Fruit fly (Drosophila melanogaster) whole organism, prepupa: ENCODE measurements around the gene PPYR1.

ENCODE experiments used
- Blimp-1 ChIP-seq: fragments of 200-800 bp; sonication (Bioruptor generic); optimal IDR thresholded peaks from 3 replicates; lab custom pipeline; 2017; ENCODE audit warnings: missing biosample characterization, missing genetic modification characterization, mild to moderate bottlenecking, moderate library complexity, missing genetic modification reagents
- CG10631 ChIP-seq: fragments of 200-800 bp; sonication (Bioruptor generic); optimal IDR thresholded peaks from 2 replicates; lab custom pipeline; 2016; ENCODE audit warnings: missing biosample characterization, missing genetic modification characterization
- CG11294 ChIP-seq: fragments of 200-800 bp; sonication (Bioruptor generic); IDR thresholded peaks from 2 replicates; pipeline ENCODE4 v1.3.6; 2022; ENCODE audit warnings: missing biosample characterization, missing genetic modification characterization
- CG11902 ChIP-seq: fragments of 200-800 bp; sonication (Bioruptor generic); optimal IDR thresholded peaks from 3 replicates; lab custom pipeline; 2016; ENCODE audit warnings: missing biosample characterization, missing genetic modification characterization
- CG16779 ChIP-seq: fragments of 200-800 bp; sonication (Bioruptor generic); optimal IDR thresholded peaks from 3 replicates; lab custom pipeline; 2017; ENCODE audit warnings: missing biosample characterization, mild to moderate bottlenecking, missing genetic modification characterization
- CG34406 ChIP-seq: fragments of 200-800 bp; sonication (Bioruptor generic); optimal IDR thresholded peaks from 3 replicates; lab custom pipeline; 2016; ENCODE audit warnings: missing biosample characterization, missing genetic modification characterization
- CG4318 ChIP-seq: fragments of 200-800 bp; sonication (Bioruptor generic); optimal IDR thresholded peaks from 3 replicates; lab custom pipeline; 2017; ENCODE audit warnings: missing biosample characterization, mild to moderate bottlenecking, missing genetic modification characterization
- Eip78C ChIP-seq: fragments of 200-800 bp; sonication (Bioruptor generic); peaks from one replicate; lab custom pipeline; 2016; ENCODE audit warnings: missing biosample characterization, missing genetic modification characterization
- Ets21C ChIP-seq: fragments of 200-800 bp; sonication (Bioruptor generic); optimal IDR thresholded peaks from 3 replicates; lab custom pipeline; 2016; ENCODE audit warnings: missing biosample characterization, missing genetic modification characterization
- Ets96B ChIP-seq: fragments of 200-800 bp; optimal IDR thresholded peaks from 2 replicates; lab custom pipeline; 2019; ENCODE audit warnings: missing biosample characterization, mild to moderate bottlenecking, missing genetic modification characterization, moderate library complexity
- Hr39 ChIP-seq: fragments of 200-800 bp; sonication (Bioruptor generic); optimal IDR thresholded peaks from 2 replicates; lab custom pipeline; 2016; ENCODE audit warnings: missing biosample characterization, missing genetic modification characterization
- Hr4 ChIP-seq: fragments of 200-800 bp; sonication (Bioruptor generic); optimal IDR thresholded peaks from 3 replicates; lab custom pipeline; 2016; ENCODE audit warnings: missing biosample characterization, missing genetic modification characterization
- Smox ChIP-seq: fragments of 200-800 bp; sonication (Bioruptor generic); optimal IDR thresholded peaks from 3 replicates; lab custom pipeline; 2016; ENCODE audit warnings: missing biosample characterization, missing genetic modification characterization
- dac ChIP-seq: fragments of 200-800 bp; sonication (Bioruptor generic); optimal IDR thresholded peaks from 2 replicates; lab custom pipeline; 2017; ENCODE audit warnings: missing biosample characterization, mild to moderate bottlenecking, missing genetic modification characterization
- net ChIP-seq: fragments of 200-800 bp; sonication (Bioruptor generic); optimal IDR thresholded peaks from 3 replicates; lab custom pipeline; 2016; ENCODE audit warnings: missing biosample characterization, missing genetic modification characterization
- spab ChIP-seq: fragments of 200-800 bp; sonication (Bioruptor generic); optimal IDR thresholded peaks from 2 replicates; lab custom pipeline; 2017; ENCODE audit warnings: missing biosample characterization, mild to moderate bottlenecking, missing genetic modification characterization, missing genetic modification reagents
- ss ChIP-seq, 2 experiments: fragments of 200-800 bp; sonication (Bioruptor generic); optimal IDR thresholded peaks; 2 replicates in 1 of 2; 3 replicates in 1 of 2; lab custom pipeline; 2017 to 2018; ENCODE audit warnings: mild to moderate bottlenecking in 2 of 2, missing biosample characterization in 2 of 2, missing genetic modification characterization in 2 of 2, moderate library complexity in 1 of 2
- svp ChIP-seq: fragments of 200-800 bp; sonication (Bioruptor generic); peaks from one replicate; lab custom pipeline; 2016; ENCODE audit warnings: missing biosample characterization, missing genetic modification characterization

The PPYR1 gene

DNA sequence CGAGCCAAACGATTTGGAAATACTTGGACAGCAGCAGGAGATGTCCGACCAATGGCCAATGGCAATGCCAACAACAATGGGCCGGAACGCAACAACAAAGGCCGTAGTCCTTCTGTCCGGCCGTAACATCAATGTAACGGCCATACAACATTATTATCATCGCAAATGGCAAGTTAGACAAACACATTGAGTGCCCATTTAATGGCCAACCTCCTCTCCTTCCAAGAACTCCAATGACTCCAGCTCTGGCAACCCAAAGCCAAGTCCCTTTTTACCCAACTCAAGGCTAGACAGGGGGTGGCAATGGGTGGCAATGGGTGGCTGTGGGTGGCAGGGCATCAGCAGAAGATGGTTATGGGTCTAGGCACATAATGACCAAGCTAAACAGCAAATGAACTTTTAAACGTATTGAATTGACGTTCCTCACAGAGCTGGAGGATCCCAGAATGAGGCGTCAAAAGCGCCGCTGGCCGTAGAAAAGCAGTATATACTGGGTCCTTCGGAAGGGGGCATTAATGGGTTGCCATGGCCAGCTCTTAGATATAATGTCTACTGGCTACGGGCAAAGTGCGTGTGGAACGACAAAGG is 44.8 kb downstream of the PPYR1 start:
- TF ChIP-seq CG11902 (GFP tag; lab: Kevin White, UChicago) = no peak
- no peak for TF ChIP-seq Smox (GFP tag; lab: Kevin White, UChicago)
- no peak for TF ChIP-seq net (GFP tag; lab: Kevin White, UChicago)
- no peak for TF ChIP-seq dac
- no peak for TF ChIP-seq CG34406 (GFP tag; lab: Kevin White, UChicago)
- TF ChIP-seq CG10631 (GFP tag; lab: Kevin White, UChicago) = no peak
- no peak for TF ChIP-seq Ets96B
- no peak for TF ChIP-seq Eip78C
- TF ChIP-seq Blimp-1 = no peak
- TF ChIP-seq spab (GFP tag; lab: Kevin White, UChicago) = no peak
- TF ChIP-seq ss (GFP tag; optimal IDR thresholded peaks at IDR 0.05; lab: Kevin White, UChicago) = no peak
- TF ChIP-seq CG4318 (GFP tag; lab: Kevin White, UChicago) = no peak
- no peak for TF ChIP-seq CG16779
- TF ChIP-seq Ets21C = no peak
- no peak for TF ChIP-seq Hr39
- no peak for TF ChIP-seq Hr4 (GFP tag; lab: Kevin White, UChicago)
- no peak for TF ChIP-seq svp (GFP tag; lab: Kevin White, UChicago)
- no peak for TF ChIP-seq CG11294 (GFP tag; lab: Robert Waterston, UW)
